Worm (Caenorhabditis elegans): Measurements from ENCODE around the gene fbxa-61.
"Not testable (repeated sequence)": the region's sequence is repeated elsewhere in the genome, so short reads cannot be mapped to it uniquely, and the experiment has no call there.

- not testable (repeated sequence) for TF ChIP-seq ama-1 (optimal IDR thresholded peaks at IDR 0.05); elt-1 (tag; optimal IDR thresholded peaks at IDR 0.05); ztf-11 (tag; optimal IDR thresholded peaks at IDR 0.05); unc-39 (tag; optimal IDR thresholded peaks at IDR 0.05); egl-27 (tag; optimal IDR thresholded peaks at IDR 0.05); nhr-11 (tag; optimal IDR thresholded peaks at IDR 0.05); elt-3 (tag; optimal IDR thresholded peaks at IDR 0.05); ztf-4 (tag; optimal IDR thresholded peaks at IDR 0.05); unc-62 (GFP tag; optimal IDR thresholded peaks at IDR 0.05); zag-1 (tag; optimal IDR thresholded peaks at IDR 0.05)
Measured at ce11 chrIII:1258358-1258757, 19.5 kb downstream of the fbxa-61 start, which contains the start of gene fbxa-78.
